Worm (Caenorhabditis elegans): ENCODE results near the gene W01C8.1.

DNA sequence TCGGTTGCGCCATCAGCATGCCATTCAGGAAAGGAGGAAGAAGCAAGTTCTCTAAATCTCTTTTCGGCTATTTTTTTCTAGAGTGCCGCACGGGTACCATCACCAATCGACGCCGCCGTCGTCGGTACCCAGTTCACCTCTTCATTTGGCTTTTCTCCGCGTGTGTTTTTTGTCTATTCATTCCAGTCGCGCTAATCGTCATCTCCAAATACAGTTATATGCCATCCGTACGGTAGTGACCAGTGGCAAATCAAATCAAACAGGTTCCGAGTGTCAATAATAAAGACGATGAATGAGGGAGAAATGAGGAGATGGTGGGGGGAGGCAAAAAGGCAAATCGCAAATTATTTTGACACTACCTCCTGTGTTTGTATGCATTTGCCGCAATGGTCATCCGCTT lies 31.0 kb upstream of the W01C8.1 start:
- TF ChIP-seq ZK546.5 (tag; optimal IDR thresholded peaks at IDR 0.05) (no peak), aly-2 (tag; optimal IDR thresholded peaks at IDR 0.05) (no peak), unc-62 (GFP tag; optimal IDR thresholded peaks at IDR 0.05) (no peak)
